Fruit fly (Drosophila melanogaster) whole organism, pupa: Measurements from ENCODE around the gene isoQC.

Source experiments
- CG10348 ChIP-seq: fragments of 200-800 bp; sonication (Bioruptor generic); IDR thresholded peaks from 2 replicates; pipeline ENCODE4 v1.3.6; 2022; ENCODE audit warnings: missing biosample characterization, missing genetic modification characterization
- CG12605 ChIP-seq: fragments of 200-800 bp; sonication (Bioruptor generic); IDR thresholded peaks from 2 replicates; pipeline ENCODE4 v1.3.6; 2022; ENCODE audit warnings: missing biosample characterization, missing genetic modification characterization
- CG13204 ChIP-seq: fragments of 200-800 bp; sonication (Bioruptor generic); optimal IDR thresholded peaks from 2 replicates; lab custom pipeline; 2018; ENCODE audit warnings: missing biosample characterization, mild to moderate bottlenecking, missing genetic modification characterization, moderate library complexity
- CG14655 ChIP-seq: fragments of 200-800 bp; sonication (Bioruptor generic); optimal IDR thresholded peaks from 3 replicates; lab custom pipeline; 2017; ENCODE audit warnings: mild to moderate bottlenecking, missing biosample characterization, missing genetic modification reagents, missing genetic modification characterization
- CG15710 ChIP-seq: fragments of 200-800 bp; sonication (Bioruptor generic); optimal IDR thresholded peaks from 2 replicates; lab custom pipeline; 2018; ENCODE audit warnings: missing biosample characterization, mild to moderate bottlenecking, missing genetic modification characterization, moderate library complexity
- CG17806 ChIP-seq: fragments of 200-800 bp; sonication (Bioruptor generic); optimal IDR thresholded peaks from 2 replicates; lab custom pipeline; 2018; ENCODE audit warnings: missing biosample characterization, mild to moderate bottlenecking, missing genetic modification characterization, moderate library complexity
- CG32121 ChIP-seq: fragments of 200-800 bp; sonication (Bioruptor generic); IDR thresholded peaks from 2 replicates; pipeline ENCODE4 v1.3.6; 2022; ENCODE audit warnings: missing biosample characterization, missing genetic modification characterization
- CG34367 ChIP-seq: fragments of 200-800 bp; sonication (Bioruptor generic); optimal IDR thresholded peaks from 2 replicates; lab custom pipeline; 2018; ENCODE audit warnings: missing biosample characterization, mild to moderate bottlenecking, missing genetic modification characterization
- CG4496 ChIP-seq: fragments of 200-800 bp; sonication (Bioruptor generic); IDR thresholded peaks from 3 replicates; pipeline ENCODE4 v1.3.6; 2022; ENCODE audit warnings: missing biosample characterization, missing genetic modification characterization
- CG8159 ChIP-seq: fragments of 200-800 bp; sonication (Bioruptor generic); optimal IDR thresholded peaks from 3 replicates; lab custom pipeline; 2018; ENCODE audit warnings: missing biosample characterization, mild to moderate bottlenecking, missing genetic modification characterization, moderate library complexity
- CG8301 ChIP-seq: fragments of 200-800 bp; sonication (Bioruptor generic); optimal IDR thresholded peaks from 2 replicates; lab custom pipeline; 2018; ENCODE audit warnings: missing biosample characterization, mild to moderate bottlenecking, missing genetic modification characterization
- CG9948 ChIP-seq: fragments of 200-800 bp; sonication (Bioruptor generic); optimal IDR thresholded peaks from 2 replicates; lab custom pipeline; 2018; ENCODE audit warnings: missing biosample characterization, mild to moderate bottlenecking, missing genetic modification characterization, moderate library complexity
- D1 ChIP-seq: fragments of 200-800 bp; sonication (Bioruptor generic); optimal IDR thresholded peaks from 2 replicates; lab custom pipeline; 2018; ENCODE audit warnings: missing biosample characterization, mild to moderate bottlenecking, missing genetic modification characterization, moderate library complexity
- EcR ChIP-seq: fragments of 200-800 bp; sonication (Bioruptor generic); optimal IDR thresholded peaks from 3 replicates; lab custom pipeline; 2019; ENCODE audit warnings: missing biosample characterization, missing genetic modification characterization, mild to moderate bottlenecking, moderate library complexity, missing genetic modification reagents
- Ets98B ChIP-seq: fragments of 200-800 bp; sonication (Bioruptor generic); IDR thresholded peaks from 2 replicates; pipeline ENCODE4 v1.3.6; 2022; ENCODE audit warnings: missing biosample characterization, missing genetic modification characterization
- Pif1A ChIP-seq: fragments of 200-800 bp; sonication (Bioruptor generic); optimal IDR thresholded peaks from 3 replicates; lab custom pipeline; 2016; ENCODE audit warnings: missing biosample characterization, missing genetic modification characterization
- Pif1B ChIP-seq: fragments of 200-800 bp; sonication (Bioruptor generic); optimal IDR thresholded peaks from 3 replicates; lab custom pipeline; 2016; ENCODE audit warnings: missing biosample characterization, missing genetic modification characterization
- Snoo ChIP-seq: fragments of 200-800 bp; sonication (Bioruptor generic); optimal IDR thresholded peaks from 3 replicates; lab custom pipeline; 2017; ENCODE audit warnings: missing biosample characterization, mild to moderate bottlenecking, missing genetic modification characterization, inconsistent platforms
- fd96Ca ChIP-seq: fragments of 200-800 bp; sonication (Bioruptor generic); IDR thresholded peaks from 3 replicates; pipeline ENCODE4 v1.3.6; 2022; ENCODE audit warnings: missing biosample characterization, missing genetic modification characterization
- gl ChIP-seq: fragments of 200-800 bp; sonication (Bioruptor generic); optimal IDR thresholded peaks from 2 replicates; lab custom pipeline; 2018; ENCODE audit warnings: missing biosample characterization, mild to moderate bottlenecking, missing genetic modification characterization
- rn ChIP-seq: fragments of 200-800 bp; sonication (Bioruptor generic); IDR thresholded peaks from 2 replicates; pipeline ENCODE4 v1.3.6; 2022; ENCODE audit warnings: missing biosample characterization, missing genetic modification characterization

The isoQC gene

DNA sequence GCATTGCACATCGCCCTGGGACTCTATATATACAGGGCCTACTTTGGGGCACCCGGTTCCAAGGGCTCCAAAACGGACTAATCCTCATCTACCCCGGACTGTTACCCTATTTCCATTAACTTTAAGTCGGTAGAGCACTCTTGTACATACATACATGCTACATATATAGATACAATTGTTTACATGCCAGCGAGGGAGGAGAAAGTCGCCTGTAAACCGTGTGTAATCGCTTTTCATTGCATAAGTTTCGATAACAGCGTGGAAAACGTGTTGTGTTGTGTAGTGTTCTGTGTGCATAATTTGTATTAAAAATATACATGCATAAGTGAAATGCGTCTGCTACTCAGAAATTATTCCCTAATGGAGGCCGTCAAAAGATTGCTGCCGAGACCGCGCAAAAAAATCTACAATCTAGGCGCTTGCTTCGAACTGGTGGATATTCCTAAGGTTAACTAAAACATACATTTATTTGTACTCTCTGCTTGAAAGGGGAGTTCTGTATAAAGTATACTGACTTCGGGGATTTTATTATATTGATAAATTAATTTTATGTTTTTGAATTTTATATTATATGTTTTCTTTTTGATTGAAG lies at the start of gene isoQC:
TSS of gene isoQC (plus strand) at position 270 of the 592 bp plus-strand sequence.
- no peak for TF ChIP-seq Pif1B
- TF ChIP-seq CG15710 = no peak
- no peak for TF ChIP-seq CG13204 (GFP tag; lab: Kevin White, UChicago)
- TF ChIP-seq Snoo (tag; lab: Kevin White, UChicago) = no peak
- no peak for TF ChIP-seq CG10348 (GFP tag; lab: Robert Waterston, UW)
- TF ChIP-seq EcR (GFP tag; lab: Kevin White, UChicago) = no peak
- no peak for TF ChIP-seq Pif1A (GFP tag; lab: Kevin White, UChicago)
- no peak for TF ChIP-seq D1 (tag; lab: Kevin White, UChicago)
- TF ChIP-seq gl (tag; lab: Kevin White, UChicago) = no peak
- TF ChIP-seq CG32121 = no peak
- no peak for TF ChIP-seq CG12605 (GFP tag; lab: Robert Waterston, UW)
- no peak for TF ChIP-seq Ets98B (GFP tag; lab: Robert Waterston, UW)
- TF ChIP-seq CG9948 = no peak
- no peak for TF ChIP-seq CG34367 (tag; lab: Kevin White, UChicago)
- no peak for TF ChIP-seq fd96Ca
- no peak for TF ChIP-seq CG4496 (GFP tag; lab: Robert Waterston, UW)
- TF ChIP-seq CG8159 (tag; lab: Kevin White, UChicago) = no peak
- TF ChIP-seq rn (GFP tag; lab: Robert Waterston, UW) = no peak
- TF ChIP-seq CG14655 (GFP tag; lab: Kevin White, UChicago) = no peak
- TF ChIP-seq, all 21 proteins: peak for 0

DNA sequence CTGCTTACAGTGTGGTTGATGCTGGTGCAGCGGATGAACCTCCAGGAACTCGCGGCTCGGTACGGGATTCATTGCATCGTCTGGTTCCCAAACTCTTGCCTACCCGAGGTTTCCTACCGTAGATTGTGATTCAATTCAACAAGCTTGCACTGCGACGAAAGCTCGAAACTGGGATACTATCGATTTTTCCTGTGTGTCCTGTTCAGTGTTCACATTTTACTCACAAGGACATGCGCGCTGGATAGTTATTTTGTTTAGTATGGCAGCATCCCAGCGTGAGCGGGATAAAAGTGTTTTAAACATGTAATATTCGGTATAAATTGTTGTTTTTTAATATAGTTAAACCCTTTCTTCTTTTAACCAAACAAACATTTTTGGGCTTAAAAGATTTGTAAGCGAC lies 48.4 kb upstream of the isoQC start, which contains the start of gene CG5282:
TSS of gene CG5282 (minus strand) at position 184 of the 400 bp plus-strand sequence.
- TF ChIP-seq gl (tag; lab: Kevin White, UChicago) (no peak), CG14655 (GFP tag; lab: Kevin White, UChicago) (no peak), CG8301 (no peak), CG15710 (no peak), fd96Ca (no peak), CG32121 (no peak), CG8159 (tag; lab: Kevin White, UChicago) (no peak), rn (GFP tag; lab: Robert Waterston, UW) (no peak), CG12605 (GFP tag; lab: Robert Waterston, UW) (no peak), CG34367 (tag; lab: Kevin White, UChicago) (no peak), CG13204 (GFP tag; lab: Kevin White, UChicago) (no peak), Pif1B (no peak), EcR (GFP tag; lab: Kevin White, UChicago) (no peak), CG4496 (GFP tag; lab: Robert Waterston, UW) (no peak), Pif1A (GFP tag; lab: Kevin White, UChicago) (no peak), CG17806 (no peak)

DNA sequence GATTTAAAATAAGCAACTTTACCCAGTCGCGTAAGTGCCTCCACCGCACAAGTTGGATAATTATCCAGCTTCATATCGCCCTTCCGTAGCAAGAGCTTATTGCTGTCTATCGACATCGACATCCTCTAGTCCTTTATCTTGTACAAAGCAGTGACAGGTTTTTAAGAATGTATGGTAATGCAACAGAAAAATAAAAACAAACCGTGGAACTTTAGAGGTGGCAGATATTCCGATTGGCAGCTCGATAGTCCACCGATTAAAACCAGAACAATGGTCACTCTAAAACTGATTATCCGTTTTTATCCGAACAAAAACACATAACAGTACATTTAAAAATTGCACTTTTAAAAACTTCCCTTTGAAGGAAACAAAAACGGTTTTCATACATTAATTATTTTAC lies 46.8 kb upstream of the isoQC start, which contains the start of gene CG5274:
TSS of gene CG5274 (minus strand) at position 218 of the 400 bp plus-strand sequence.
- no peak for TF ChIP-seq CG17806
- TF ChIP-seq D1 (tag; lab: Kevin White, UChicago) = no peak
- no peak for TF ChIP-seq CG9948
- TF ChIP-seq EcR (GFP tag; lab: Kevin White, UChicago) = no peak
- TF ChIP-seq CG10348 (GFP tag; lab: Robert Waterston, UW) = no peak
- TF ChIP-seq rn (GFP tag; lab: Robert Waterston, UW) = no peak
- TF ChIP-seq Snoo (tag; lab: Kevin White, UChicago) = no peak
- no peak for TF ChIP-seq Pif1A (GFP tag; lab: Kevin White, UChicago)
- no peak for TF ChIP-seq fd96Ca
- TF ChIP-seq CG8301 = no peak
- no peak for TF ChIP-seq CG14655 (GFP tag; lab: Kevin White, UChicago)
- TF ChIP-seq Ets98B (GFP tag; lab: Robert Waterston, UW) = no peak
- no peak for TF ChIP-seq CG8159 (tag; lab: Kevin White, UChicago)
- no peak for TF ChIP-seq CG32121
- no peak for TF ChIP-seq Pif1B
- no peak for TF ChIP-seq CG4496 (GFP tag; lab: Robert Waterston, UW)
- TF ChIP-seq CG34367 (tag; lab: Kevin White, UChicago) = no peak
- TF ChIP-seq gl (tag; lab: Kevin White, UChicago) = no peak
- TF ChIP-seq, all 21 proteins: peak for 0

DNA sequence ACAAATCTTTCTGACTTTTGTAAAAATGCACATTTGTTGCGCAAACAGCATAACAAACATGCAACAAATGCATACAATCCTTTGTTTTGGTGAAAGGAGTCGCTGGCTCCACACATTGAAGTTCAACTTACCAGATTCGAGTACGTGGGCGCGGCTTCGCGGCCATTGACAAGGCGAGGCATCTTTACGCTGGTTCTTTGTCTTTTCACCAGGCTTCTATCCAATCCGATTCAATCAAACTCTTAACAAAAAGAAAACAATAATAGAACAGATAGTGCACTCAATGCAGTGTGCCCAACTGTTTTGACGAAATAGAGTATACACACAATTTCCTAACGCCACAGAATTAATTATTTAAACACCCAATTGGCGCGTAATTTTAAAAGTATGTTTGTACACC lies 44.1 kb upstream of the isoQC start, which contains the start of gene CG5262:
TSS of gene CG5262 (minus strand) at position 294 of the 400 bp plus-strand sequence.
- TF ChIP-seq gl (tag; lab: Kevin White, UChicago) = peak; percentile 57
- TF ChIP-seq CG12605 (GFP tag; lab: Robert Waterston, UW) = peak; percentile 46; the same call in 1 of the 2 replicates
- TF ChIP-seq CG4496 (GFP tag; lab: Robert Waterston, UW) = peak; percentile 48; the same call in 2 of the 3 replicates
- TF ChIP-seq CG8159 (tag; lab: Kevin White, UChicago) = no peak
- no peak for TF ChIP-seq CG13204 (GFP tag; lab: Kevin White, UChicago)

DNA sequence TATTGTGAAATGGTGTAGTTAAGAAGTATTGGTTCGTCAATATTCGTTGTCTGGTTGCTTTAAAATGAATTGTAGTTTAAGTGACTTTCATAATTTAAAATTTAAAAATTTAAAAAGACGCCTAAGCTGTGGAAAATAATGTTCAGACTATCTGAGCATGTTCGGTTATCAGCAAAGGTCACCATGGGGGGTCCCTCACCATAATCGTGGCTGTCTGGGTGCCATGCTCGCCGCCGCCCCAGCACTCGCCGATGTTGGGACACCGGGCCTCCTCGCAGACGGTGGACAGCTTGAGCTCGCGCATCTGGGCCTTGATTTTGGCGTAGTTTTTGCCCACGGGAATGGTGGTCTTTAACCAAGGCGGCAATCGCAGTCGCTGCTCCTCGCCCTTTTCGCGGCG lies 42.6 kb upstream of the isoQC start:
- TF ChIP-seq CG13204 (GFP tag; lab: Kevin White, UChicago) (no peak), Pif1B (no peak), rn (GFP tag; lab: Robert Waterston, UW) (no peak), D1 (tag; lab: Kevin White, UChicago) (no peak), Ets98B (GFP tag; lab: Robert Waterston, UW) (no peak), CG4496 (GFP tag; lab: Robert Waterston, UW) (no peak), CG8159 (tag; lab: Kevin White, UChicago) (no peak), CG34367 (tag; lab: Kevin White, UChicago) (no peak), fd96Ca (no peak), Pif1A (GFP tag; lab: Kevin White, UChicago) (no peak), CG12605 (GFP tag; lab: Robert Waterston, UW) (no peak), CG9948 (no peak), CG8301 (no peak), Snoo (tag; lab: Kevin White, UChicago) (no peak), gl (tag; lab: Kevin White, UChicago) (no peak), CG32121 (no peak), CG10348 (GFP tag; lab: Robert Waterston, UW) (no peak), CG17806 (no peak), CG14655 (GFP tag; lab: Kevin White, UChicago) (no peak), CG15710 (no peak)
